Fruit fly (Drosophila melanogaster): ENCODE measurements around the gene CG5274.

Gene CG5274

DNA sequence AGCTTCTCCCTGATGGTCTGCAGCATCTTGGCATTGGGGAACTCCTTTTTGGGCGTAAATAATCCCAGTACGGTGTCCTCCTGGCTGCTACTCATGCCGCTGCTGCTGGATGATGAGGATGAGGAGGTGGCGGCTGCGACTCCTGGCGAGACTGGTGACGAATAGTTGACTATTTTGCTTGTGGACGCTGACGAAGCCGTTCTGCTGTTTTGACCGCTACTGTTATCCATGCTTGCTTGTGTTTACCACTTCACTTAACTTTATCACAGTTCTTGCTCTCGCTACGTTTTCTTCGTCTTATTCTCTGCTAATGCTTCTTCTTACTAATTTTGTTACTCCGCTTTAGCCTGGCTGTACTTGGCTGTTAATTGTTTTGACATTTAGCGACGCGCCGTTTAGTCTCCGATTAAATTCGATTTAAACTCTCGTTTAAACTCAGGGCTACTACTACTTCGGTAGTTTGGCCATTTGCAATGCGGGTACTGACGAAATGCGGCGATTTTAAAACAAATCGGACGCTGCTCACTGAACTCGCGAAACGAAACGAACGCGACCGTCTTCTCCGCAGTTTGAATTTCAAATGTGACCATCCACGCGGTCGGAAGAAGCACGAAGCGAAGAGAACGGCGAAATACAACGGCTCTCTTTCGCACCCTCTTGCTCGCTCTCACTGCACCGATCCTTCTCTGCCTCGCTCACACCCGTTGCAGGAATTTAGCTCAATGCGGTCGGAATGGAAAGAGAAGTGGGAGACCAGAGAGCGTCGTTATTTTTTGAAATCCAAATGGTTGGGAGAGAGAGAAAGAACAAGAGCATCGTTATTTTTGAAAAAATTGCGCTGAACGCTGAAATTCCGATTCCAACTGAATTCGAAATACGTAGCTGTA, 26.2 kb downstream of the CG5274 start, which contains the start of gene trbl (continued):
- no peak for TF ChIP-seq dysf (GFP tag; IDR thresholded peaks at IDR 0.05)
- no peak for TF ChIP-seq CG9876 (GFP tag; optimal IDR thresholded peaks at IDR 0.05)
- TF ChIP-seq unpg (GFP tag; optimal IDR thresholded peaks at IDR 0.05) = peak; percentile 20
- peak; percentile 2 for TF ChIP-seq abd-A (tag; optimal IDR thresholded peaks at IDR 0.05)
- no peak for TF ChIP-seq CG12391 (tag; optimal IDR thresholded peaks at IDR 0.05)
- peak; percentile 21 for TF ChIP-seq Side (GFP tag; optimal IDR thresholded peaks at IDR 0.05)
- TF ChIP-seq inv (GFP tag; IDR thresholded peaks at IDR 0.05; ENCODE audit: partially characterized antibody) = no peak
- peak; percentile 45 for TF ChIP-seq run (tag; optimal IDR thresholded peaks at IDR 0.05)
- no peak for TF ChIP-seq NfI (GFP tag; optimal IDR thresholded peaks at IDR 0.05)
- peak; percentile 84 for TF ChIP-seq pros (GFP tag; optimal IDR thresholded peaks at IDR 0.05)
- no peak; the same call in 2 of the 3 replicates for TF ChIP-seq knrl (GFP tag; IDR thresholded peaks at IDR 0.05; ENCODE audit: partially characterized antibody)
- TF ChIP-seq E2f2 (GFP tag; IDR thresholded peaks at IDR 0.05) = peak; percentile 60
- TF ChIP-seq CG2202 (tag; optimal IDR thresholded peaks at IDR 0.05) = no peak
- TF ChIP-seq pita (GFP tag; optimal IDR thresholded peaks at IDR 0.05) = no peak
- TF ChIP-seq Dad (GFP tag; optimal IDR thresholded peaks at IDR 0.05) = no peak
- TF ChIP-seq CG17359 (tag; optimal IDR thresholded peaks at IDR 0.05) = no peak
- TF ChIP-seq Lim3 (GFP tag; IDR thresholded peaks at IDR 0.05) = no peak
- TF ChIP-seq Ets65A (GFP tag) = no peak
- no peak for TF ChIP-seq lov (optimal IDR thresholded peaks at IDR 0.05)
- TF ChIP-seq lov (GFP tag; IDR thresholded peaks at IDR 0.05) = 0 out of 3 replicates have a peak, but pooled peaks have one; percentile 66
- no peak for TF ChIP-seq bcd (GFP tag; optimal IDR thresholded peaks at IDR 0.05)
- no peak for TF ChIP-seq CoRest (tag; optimal IDR thresholded peaks at IDR 0.05)
- peak; percentile 24 for TF ChIP-seq CG10979 (tag; optimal IDR thresholded peaks at IDR 0.05)
- TF ChIP-seq CG4404 (GFP tag; IDR thresholded peaks at IDR 0.05) = no peak
- TF ChIP-seq Ada2b (GFP tag; IDR thresholded peaks at IDR 0.05) = no peak
- TF ChIP-seq CG17568 (GFP tag; optimal IDR thresholded peaks at IDR 0.05) = peak; percentile 18
- no peak for TF ChIP-seq Dref (GFP tag; IDR thresholded peaks at IDR 0.05)
- 0 out of 4 replicates have a peak, but pooled peaks have one; percentile 52 for TF ChIP-seq Dll (GFP tag; IDR thresholded peaks at IDR 0.05; ENCODE audit: partially characterized antibody)
- TF ChIP-seq Fer3 (tag; optimal IDR thresholded peaks at IDR 0.05) = no peak
- no peak for TF ChIP-seq CHES-1-like (GFP tag; optimal IDR thresholded peaks at IDR 0.05)
- no peak for TF ChIP-seq CG11696 (GFP tag; IDR thresholded peaks at IDR 0.05)
- TF ChIP-seq nerfin-2 (GFP tag; IDR thresholded peaks at IDR 0.05; ENCODE audit: partially characterized antibody) = peak; percentile 75; the same call in 1 of the 2 replicates
- no peak for TF ChIP-seq h (optimal IDR thresholded peaks at IDR 0.05)
- peak; percentile 24 for TF ChIP-seq CG3407 (GFP tag; optimal IDR thresholded peaks at IDR 0.05)
- no peak for TF ChIP-seq CG3065 (GFP tag; optimal IDR thresholded peaks at IDR 0.05)
- TF ChIP-seq Bgb (GFP tag; IDR thresholded peaks at IDR 0.05; ENCODE audit: partially characterized antibody) = peak; percentile 77
- no peak for TF ChIP-seq CG11695 (GFP tag; IDR thresholded peaks at IDR 0.05)
- TF ChIP-seq CG2889 (GFP tag; IDR thresholded peaks at IDR 0.05) = no peak
- TF ChIP-seq CG32532 (GFP tag; IDR thresholded peaks at IDR 0.05) = peak; percentile 61; the same call in 1 of the 2 replicates
- TF ChIP-seq CG9609 (GFP tag; optimal IDR thresholded peaks at IDR 0.05) = no peak
- no peak for TF ChIP-seq CG5245 (GFP tag; optimal IDR thresholded peaks at IDR 0.05)
- TF ChIP-seq CG15479 (GFP tag; optimal IDR thresholded peaks at IDR 0.05) = peak; percentile 75
- TF ChIP-seq CG16779 (GFP tag; IDR thresholded peaks at IDR 0.05) = no peak
- TF ChIP-seq fd3F (GFP tag; optimal IDR thresholded peaks at IDR 0.05) = no peak
- TF ChIP-seq aop (GFP tag; IDR thresholded peaks at IDR 0.05) = no peak
- no peak for TF ChIP-seq ind (GFP tag; optimal IDR thresholded peaks at IDR 0.05)
- TF ChIP-seq ewg (GFP tag; optimal IDR thresholded peaks at IDR 0.05) = no peak
- TF ChIP-seq lilli (GFP tag; optimal IDR thresholded peaks at IDR 0.05) = peak; percentile 8
- TF ChIP-seq Bdp1 (GFP tag; optimal IDR thresholded peaks at IDR 0.05) = no peak

All from whole organism, embryonic.